Worm (Caenorhabditis elegans) whole organism, L4 larva: ENCODE measurements around the gene fipr-9.

Experiments
- F10B5.3 ChIP-seq: sonication (generic microtip); optimal IDR thresholded peaks from 2 replicates; lab custom pipeline; 2016; ENCODE audit warnings: mild to moderate bottlenecking, missing genetic modification characterization, missing compliant biosample characterization
- F37D6.2 ChIP-seq: sonication (generic microtip); optimal IDR thresholded peaks from 2 replicates; lab custom pipeline; 2016; ENCODE audit warnings: mild to moderate bottlenecking, missing genetic modification characterization, missing compliant biosample characterization
- R02D3.7 ChIP-seq: fragments of 150-350 bp; sonication (generic microtip); optimal IDR thresholded peaks from 3 replicates; lab custom pipeline; 2014; ENCODE audit warnings: missing biosample characterization, missing genetic modification characterization
- ceh-82 ChIP-seq: sonication (generic microtip); optimal IDR thresholded peaks from 2 replicates; lab custom pipeline; 2017; ENCODE audit warnings: missing biosample characterization, missing genetic modification characterization
- fkh-10 ChIP-seq: fragments of 150-350 bp; optimal IDR thresholded peaks from 2 replicates; lab custom pipeline; 2014; ENCODE audit warnings: missing biosample characterization, missing genetic modification reagents, missing genetic modification characterization
- fos-1 ChIP-seq: fragments of 150-350 bp; optimal IDR thresholded peaks from 2 replicates; lab custom pipeline; 2014; ENCODE audit warnings: missing biosample characterization, missing genetic modification characterization
- lim-7 ChIP-seq: fragments of 200-800 bp; sonication (Bioruptor generic); IDR thresholded peaks from 2 replicates; pipeline ENCODE4 v1.3.6; 2022; ENCODE audit warnings: missing genetic modification characterization, missing compliant biosample characterization
- lin-39 ChIP-seq: fragments of 150-350 bp; optimal IDR thresholded peaks from 2 replicates; lab custom pipeline; 2014; ENCODE audit warnings: missing biosample characterization, missing genetic modification reagents, missing genetic modification characterization
- nhr-28 ChIP-seq: fragments of 150-350 bp; optimal IDR thresholded peaks from 2 replicates; lab custom pipeline; 2014; ENCODE audit warnings: missing biosample characterization, missing genetic modification characterization
- nhr-6 ChIP-seq: fragments of 150-350 bp; optimal IDR thresholded peaks from 2 replicates; lab custom pipeline; 2014; ENCODE audit warnings: missing biosample characterization, missing genetic modification characterization
- nhr-76 ChIP-seq: fragments of 150-350 bp; optimal IDR thresholded peaks from 2 replicates; lab custom pipeline; 2014; ENCODE audit warnings: missing biosample characterization, missing genetic modification characterization
- unc-62 ChIP-seq, 3 experiments: fragments of 150-350 bp in 1 of 3; sonication (generic microtip); optimal IDR thresholded peaks in 2 of 3; peaks in 1 of 3; 1 replicate in 1 of 3; 2 replicates in 2 of 3; lab custom pipeline; 2014 to 2017; ENCODE audit warnings: missing biosample characterization in 3 of 3, missing genetic modification characterization in 3 of 3, missing genetic modification reagents in 3 of 3, missing genotype in 1 of 3

ce11 chrV:10266050-10266449 lies 44.6 kb downstream of the fipr-9 start:
- TF ChIP-seq F10B5.3 (no peak), fos-1 (tag; lab: Kevin White, UChicago) (no peak), fkh-10 (GFP tag; lab: Kevin White, UChicago) (no peak), nhr-6 (tag; lab: Kevin White, UChicago) (no peak), lim-7 (GFP tag; lab: Robert Waterston, UW) (no peak), nhr-76 (tag; lab: Kevin White, UChicago) (no peak), unc-62 (GFP tag; optimal IDR thresholded peaks at IDR 0.05 in 1 of 2; lab: Kevin White, UChicago) (no peak), unc-62 (tag; optimal IDR thresholded peaks at IDR 0.05; lab: Kevin White, UChicago) (no peak), F37D6.2 (no peak), lin-39 (no peak), ceh-82 (tag; lab: Kevin White, UChicago) (no peak), R02D3.7 (tag; lab: Kevin White, UChicago) (no peak), nhr-28 (tag; lab: Kevin White, UChicago) (no peak)
